Fruit fly (Drosophila melanogaster): ENCODE measurements around the gene CG6495.

Gene CG6495

DNA sequence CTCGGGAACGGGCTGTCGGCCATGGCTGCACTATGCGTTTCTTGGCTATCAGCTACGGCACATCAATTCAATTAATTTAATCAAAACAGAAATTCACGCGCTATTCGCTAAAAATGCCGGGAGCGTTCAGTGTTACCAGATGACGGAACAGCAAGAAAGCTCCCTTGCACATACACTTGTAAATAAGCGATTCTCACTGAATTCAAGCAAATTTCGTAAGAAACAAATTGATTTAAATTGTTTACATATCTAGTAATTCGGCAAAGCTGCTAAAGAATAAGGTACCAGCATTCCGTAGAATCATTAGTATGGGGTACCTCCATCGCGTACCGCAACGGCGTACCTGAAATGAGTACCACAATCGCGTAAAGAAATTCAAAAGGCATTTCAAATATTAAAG is 25.0 kb upstream of the CG6495 start, which contains the start of gene Nup107 (continued):
- peak; percentile 25 for TF ChIP-seq CG10267 (tag; optimal IDR thresholded peaks at IDR 0.05)
- TF ChIP-seq pho (GFP tag; optimal IDR thresholded peaks at IDR 0.05), result no peak
- TF ChIP-seq emc (GFP tag; optimal IDR thresholded peaks at IDR 0.05), result no peak
- no peak for TF ChIP-seq CG5180 (GFP tag; optimal IDR thresholded peaks at IDR 0.05)
- peak; percentile 40 for TF ChIP-seq grau (tag; optimal IDR thresholded peaks at IDR 0.05)
- TF ChIP-seq Side (GFP tag; optimal IDR thresholded peaks at IDR 0.05), result no peak
- TF ChIP-seq ewg (GFP tag; optimal IDR thresholded peaks at IDR 0.05), result no peak
- TF ChIP-seq CG14014 (GFP tag; IDR thresholded peaks at IDR 0.05), result no peak
- no peak for TF ChIP-seq tin (GFP tag; optimal IDR thresholded peaks at IDR 0.05)
- peak; percentile 3 for TF ChIP-seq CG3065 (GFP tag; optimal IDR thresholded peaks at IDR 0.05)
- TF ChIP-seq Antp (GFP tag; optimal IDR thresholded peaks at IDR 0.05), result peak; percentile 22
- no peak for TF ChIP-seq CG7745 (tag; optimal IDR thresholded peaks at IDR 0.05)
- no peak for TF ChIP-seq luna (GFP tag; optimal IDR thresholded peaks at IDR 0.05)
- no peak for TF ChIP-seq tx (GFP tag; optimal IDR thresholded peaks at IDR 0.05)
- no peak for TF ChIP-seq run (tag; optimal IDR thresholded peaks at IDR 0.05)
- TF ChIP-seq lmd (GFP tag; IDR thresholded peaks at IDR 0.05), result peak; percentile 5; the same call in 1 of the 2 replicates
- TF ChIP-seq Tbp (GFP tag; optimal IDR thresholded peaks at IDR 0.05), result no peak
- no peak for TF ChIP-seq CG17359 (tag; optimal IDR thresholded peaks at IDR 0.05)
- no peak for TF ChIP-seq Stat92E (GFP tag; optimal IDR thresholded peaks at IDR 0.05)
- TF ChIP-seq Med (GFP tag), result peak; percentile 72
- TF ChIP-seq CG15011 (GFP tag; optimal IDR thresholded peaks at IDR 0.05), result no peak
- no peak for TF ChIP-seq zf30C (GFP tag; optimal IDR thresholded peaks at IDR 0.05)
- no peak for TF ChIP-seq Oli (tag; optimal IDR thresholded peaks at IDR 0.05)
- no peak for TF ChIP-seq CG31224 (GFP tag; IDR thresholded peaks at IDR 0.05)
- TF ChIP-seq BEAF-32 (GFP tag; optimal IDR thresholded peaks at IDR 0.05), result peak; percentile 40
- TF ChIP-seq chinmo (GFP tag; IDR thresholded peaks at IDR 0.05; ENCODE audit: partially characterized antibody), result no peak
- no peak for TF ChIP-seq CG1647 (GFP tag; optimal IDR thresholded peaks at IDR 0.05)
- 0 out of 3 replicates have a peak, but pooled peaks have one; percentile 39 for TF ChIP-seq Opbp (GFP tag; IDR thresholded peaks at IDR 0.05; ENCODE audit: partially characterized antibody)
- peak; percentile 88 for TF ChIP-seq CG30020 (tag; optimal IDR thresholded peaks at IDR 0.05)
- TF ChIP-seq Hr51 (GFP tag; optimal IDR thresholded peaks at IDR 0.05), result no peak
- no peak for TF ChIP-seq CG34376 (GFP tag; optimal IDR thresholded peaks at IDR 0.05)
- TF ChIP-seq NFAT (GFP tag; IDR thresholded peaks at IDR 0.05), result 0 out of 2 replicates have a peak, but pooled peaks have one; percentile 7
- peak; percentile 21 for TF ChIP-seq lilli (GFP tag; optimal IDR thresholded peaks at IDR 0.05)
- no peak for TF ChIP-seq Dek (tag; optimal IDR thresholded peaks at IDR 0.05)
- peak in 1 of 2 experiments; percentile 2 for TF ChIP-seq Hr78 (GFP tag; optimal IDR thresholded peaks at IDR 0.05)
- TF ChIP-seq CG8290 (GFP tag; optimal IDR thresholded peaks at IDR 0.05), result no peak
- TF ChIP-seq CG8290 (tag; optimal IDR thresholded peaks at IDR 0.05), result no peak
- TF ChIP-seq Dref (GFP tag; IDR thresholded peaks at IDR 0.05), result peak; percentile 44
- no peak for TF ChIP-seq mirr (GFP tag; optimal IDR thresholded peaks at IDR 0.05)
- peak; percentile 58; the same call in 1 of the 2 replicates for TF ChIP-seq CG1024 (GFP tag; IDR thresholded peaks at IDR 0.05)
- no peak for TF ChIP-seq scrt (GFP tag; optimal IDR thresholded peaks at IDR 0.05)
- no peak for TF ChIP-seq CG9727 (GFP tag; optimal IDR thresholded peaks at IDR 0.05)
- TF ChIP-seq mld (GFP tag; IDR thresholded peaks at IDR 0.05; ENCODE audit: partially characterized antibody), result no peak
- TF ChIP-seq Fer2 (tag; optimal IDR thresholded peaks at IDR 0.05), result no peak
- no peak for TF ChIP-seq CG14860 (GFP tag; IDR thresholded peaks at IDR 0.05; ENCODE audit: partially characterized antibody)
- no peak for TF ChIP-seq insv (GFP tag; optimal IDR thresholded peaks at IDR 0.05)
- TF ChIP-seq pum (GFP tag; optimal IDR thresholded peaks at IDR 0.05), result no peak
- no peak for TF ChIP-seq Six4 (GFP tag; optimal IDR thresholded peaks at IDR 0.05)
- TF ChIP-seq gcm2 (GFP tag; optimal IDR thresholded peaks at IDR 0.05), result no peak
- TF ChIP-seq CG6854 (GFP tag; optimal IDR thresholded peaks at IDR 0.05), result no peak
